Worm (Caenorhabditis elegans): ENCODE results near the gene F59A7.12.

- TF ChIP-seq hlh-6 (tag; optimal IDR thresholded peaks at IDR 0.05) (no peak), hlh-15 (tag; optimal IDR thresholded peaks at IDR 0.05) (no peak), ztf-16 (tag; optimal IDR thresholded peaks at IDR 0.05) (no peak), ceh-24 (tag; optimal IDR thresholded peaks at IDR 0.05) (no peak), ceh-48 (tag; optimal IDR thresholded peaks at IDR 0.05) (no peak), ama-1 (optimal IDR thresholded peaks at IDR 0.05) (no peak), lin-11 (tag; optimal IDR thresholded peaks at IDR 0.05) (no peak), F13H6.1 (tag; optimal IDR thresholded peaks at IDR 0.05) (no peak), tbx-2 (tag; optimal IDR thresholded peaks at IDR 0.05) (no peak), elt-2 (tag; optimal IDR thresholded peaks at IDR 0.05) (no peak), elt-4 (tag; optimal IDR thresholded peaks at IDR 0.05) (no peak)
Measured at ce11 chrV:2030661-2031060, 684 bp downstream of the F59A7.12 start.
